Worm (Caenorhabditis elegans) whole organism, midembryonic: ENCODE data around the gene srh-252.
"Not testable (repeated sequence)": the region's sequence is repeated elsewhere in the genome, so short reads cannot be mapped to it uniquely, and the experiment has no call there.

Experiments used
- T22C8.4 ChIP-seq: fragments of 200-800 bp; sonication (Bioruptor generic); IDR thresholded peaks from 2 replicates; pipeline ENCODE4 v1.3.6; 2022; ENCODE audit warnings: missing genetic modification characterization, missing compliant biosample characterization
- cog-1 ChIP-seq: sonication (generic microtip); optimal IDR thresholded peaks from 2 replicates; lab custom pipeline; 2016; ENCODE audit warnings: missing genetic modification characterization, missing compliant biosample characterization
- flt-1 ChIP-seq: fragments of 200-800 bp; sonication (Bioruptor generic); IDR thresholded peaks from 2 replicates; pipeline ENCODE4 v1.3.6; 2022; ENCODE audit warnings: missing genetic modification characterization, missing compliant biosample characterization
- klf-2 ChIP-seq: fragments of 200-800 bp; sonication (Bioruptor generic); conservative IDR thresholded peaks from 2 replicates; pipeline ENCODE4 v1.3.6; 2022; ENCODE audit warnings: missing genetic modification reagents, missing genetic modification characterization, missing compliant biosample characterization
- med-1 ChIP-seq: sonication (generic microtip); optimal IDR thresholded peaks from 2 replicates; lab custom pipeline; 2017; ENCODE audit warnings: missing genetic modification characterization, mild to moderate bottlenecking, missing compliant biosample characterization, antibody characterized with exemption, missing genetic modification reagents; ENCODE audit not compliant: insufficient read depth
- ref-1 ChIP-seq: fragments of 200-800 bp; sonication (Bioruptor generic); conservative IDR thresholded peaks from 2 replicates; pipeline ENCODE4 v1.3.6; 2022; ENCODE audit warnings: missing genetic modification reagents, missing genetic modification characterization, missing compliant biosample characterization
- tab-1 ChIP-seq: fragments of 200-800 bp; sonication (Bioruptor generic); IDR thresholded peaks from 2 replicates; pipeline ENCODE4 v1.3.6; 2022; ENCODE audit warnings: missing genetic modification characterization, missing compliant biosample characterization
- ztf-23 ChIP-seq: fragments of 200-800 bp; sonication (Bioruptor generic); IDR thresholded peaks from 2 replicates; pipeline ENCODE4 v1.3.6; 2022; ENCODE audit warnings: missing genetic modification reagents, missing genetic modification characterization, missing compliant biosample characterization
- ztf-29 ChIP-seq: fragments of 200-800 bp; sonication (Bioruptor generic); IDR thresholded peaks from 2 replicates; pipeline ENCODE4 v1.3.6; 2022; ENCODE audit warnings: missing genetic modification reagents, missing genetic modification characterization, missing compliant biosample characterization

srh-252 gene

DNA sequence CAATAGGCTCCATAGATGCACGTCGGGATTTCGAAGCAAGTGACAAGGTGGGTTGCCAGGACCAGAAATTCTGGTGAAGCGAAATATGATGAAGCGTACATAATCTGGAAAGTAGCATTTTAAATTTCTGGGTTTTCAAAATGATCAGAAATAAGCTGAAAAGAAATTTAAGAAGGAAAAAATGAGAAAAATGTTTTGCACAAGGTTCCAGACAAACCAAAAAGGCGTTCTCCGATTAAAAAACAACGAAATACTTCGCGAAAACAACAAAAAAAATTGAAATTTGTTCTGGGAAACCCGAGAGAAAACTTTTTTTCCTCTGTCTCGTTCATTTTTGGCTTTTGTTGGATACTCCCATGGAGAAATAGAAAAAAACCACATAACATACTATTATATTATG is at the start of gene srh-252:
Gene srh-252, minus strand, starts transcription at position 101 of the 400 bp plus-strand sequence.
- TF ChIP-seq ztf-29 (no peak), flt-1 (GFP tag; lab: Robert Waterston, UW) (no peak), T22C8.4 (no peak), ref-1 (no peak)

DNA sequence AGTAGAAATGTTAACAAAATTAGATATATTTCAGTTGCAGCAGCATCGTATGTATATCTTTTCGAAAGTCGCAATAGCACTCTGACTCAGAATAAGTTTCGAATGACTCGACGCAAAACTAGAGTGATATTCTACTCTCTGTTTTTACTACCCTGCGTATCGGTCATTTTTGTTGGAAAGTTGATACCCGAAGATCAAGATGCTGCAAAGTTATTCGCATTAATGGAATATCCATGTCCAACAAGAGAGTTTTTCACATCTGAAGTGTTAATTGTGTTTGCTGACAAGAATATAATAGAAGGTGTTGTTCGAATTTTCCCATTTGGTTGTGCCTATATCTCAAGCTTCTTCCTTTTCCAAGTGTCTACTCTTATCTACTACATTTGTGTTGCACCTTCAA is 48.9 kb upstream of the srh-252 start:
- no peak for TF ChIP-seq flt-1 (GFP tag; lab: Robert Waterston, UW)
- TF ChIP-seq cog-1 (tag; lab: Kevin White, UChicago): no peak
- TF ChIP-seq med-1 (GFP tag; lab: Kevin White, UChicago): no peak
- no peak for TF ChIP-seq T22C8.4
- TF ChIP-seq ztf-29: no peak
- no peak for TF ChIP-seq ztf-23 (GFP tag; lab: Robert Waterston, UW)
- no peak for TF ChIP-seq klf-2
- TF ChIP-seq ref-1: no peak
- no peak for TF ChIP-seq tab-1 (GFP tag; lab: Robert Waterston, UW)

DNA sequence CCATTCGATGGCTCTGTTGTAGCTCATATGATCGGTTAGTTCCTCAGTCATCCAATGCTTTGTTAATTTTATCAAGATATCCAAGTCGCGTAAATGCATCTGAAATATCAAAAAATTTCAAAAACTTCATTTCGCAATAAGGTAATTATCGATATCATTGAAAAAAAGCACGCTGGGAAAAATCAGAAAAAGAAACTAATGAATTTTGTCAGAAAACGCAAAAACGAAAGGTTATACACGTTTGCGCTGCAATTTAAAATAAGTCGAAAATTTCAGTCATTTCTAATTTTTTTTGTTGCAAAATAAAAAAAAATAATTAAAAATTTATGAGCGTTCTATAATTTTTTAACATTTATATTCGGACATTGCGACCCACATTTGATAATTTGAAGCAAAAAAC is 41.6 kb upstream of the srh-252 start, which contains the start of gene K10G4.3:
Gene K10G4.3, minus strand, starts transcription at position 101 of the 400 bp plus-strand sequence.
- TF ChIP-seq ref-1; flt-1 (GFP tag; lab: Robert Waterston, UW); tab-1 (GFP tag; lab: Robert Waterston, UW): not testable (repeated sequence)

ce11 chrV:17261385-17261784 is 38.2 kb upstream of the srh-252 start:
- no peak for TF ChIP-seq tab-1 (GFP tag; lab: Robert Waterston, UW)
- TF ChIP-seq med-1 (GFP tag; lab: Kevin White, UChicago): no peak
- no peak for TF ChIP-seq ztf-29
- TF ChIP-seq ref-1: no peak
- no peak for TF ChIP-seq flt-1 (GFP tag; lab: Robert Waterston, UW)
- TF ChIP-seq T22C8.4: no peak
- TF ChIP-seq cog-1 (tag; lab: Kevin White, UChicago): no peak
- TF ChIP-seq klf-2: no peak
- TF ChIP-seq ztf-23 (GFP tag; lab: Robert Waterston, UW): no peak

DNA sequence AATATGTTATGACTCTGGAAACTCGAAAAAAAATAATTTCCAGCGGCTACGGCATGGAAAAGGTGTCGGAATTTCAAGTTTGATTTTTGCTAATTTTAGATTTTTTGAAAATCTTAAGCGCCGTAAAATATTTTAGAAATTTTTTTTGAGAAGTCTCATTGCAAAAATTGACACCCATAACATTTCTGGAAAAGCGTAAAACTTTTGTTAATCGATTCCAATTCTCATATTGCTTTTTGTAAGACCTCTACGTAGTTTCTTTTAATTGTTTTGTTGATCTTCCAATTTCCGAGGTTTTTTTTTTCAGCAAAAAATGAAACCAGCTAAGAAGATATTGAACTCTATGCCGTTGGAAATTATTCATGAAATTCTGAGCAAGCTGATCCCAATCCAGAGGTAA is 35.7 kb upstream of the srh-252 start, which contains the start of gene fbxa-85:
Gene fbxa-85, plus strand, starts transcription at position 301 of the 400 bp plus-strand sequence.
- no peak for TF ChIP-seq ztf-29
- no peak for TF ChIP-seq ztf-23 (GFP tag; lab: Robert Waterston, UW)
- no peak for TF ChIP-seq klf-2
- TF ChIP-seq cog-1 (tag; lab: Kevin White, UChicago): no peak
- no peak for TF ChIP-seq T22C8.4
- TF ChIP-seq ref-1: no peak
- TF ChIP-seq flt-1 (GFP tag; lab: Robert Waterston, UW): no peak
- no peak for TF ChIP-seq tab-1 (GFP tag; lab: Robert Waterston, UW)
- no peak for TF ChIP-seq med-1 (GFP tag; lab: Kevin White, UChicago)

DNA sequence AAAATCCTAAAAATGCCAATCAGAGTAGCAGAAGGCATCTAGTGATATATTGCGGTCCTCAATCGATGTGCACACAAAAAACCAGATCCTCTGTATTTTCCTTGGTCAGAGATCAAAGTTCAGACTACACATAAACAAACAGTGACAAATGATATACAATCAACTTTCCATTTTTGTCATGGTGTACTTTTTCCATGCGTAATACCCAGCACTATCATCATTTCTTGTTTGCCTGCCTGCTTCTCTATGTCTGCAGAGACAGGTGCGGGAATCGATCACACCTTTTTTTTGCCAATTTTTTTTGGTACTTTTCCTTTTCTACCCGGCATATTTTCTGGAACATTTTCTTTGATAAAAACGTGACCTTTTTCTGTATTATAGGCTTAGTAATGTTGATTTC is 35.0 kb upstream of the srh-252 start:
- TF ChIP-seq tab-1 (GFP tag; lab: Robert Waterston, UW): no peak
- TF ChIP-seq klf-2: no peak
- TF ChIP-seq T22C8.4: no peak
- no peak for TF ChIP-seq flt-1 (GFP tag; lab: Robert Waterston, UW)
- no peak for TF ChIP-seq ztf-29
- no peak for TF ChIP-seq med-1 (GFP tag; lab: Kevin White, UChicago)
- TF ChIP-seq cog-1 (tag; lab: Kevin White, UChicago): no peak
- TF ChIP-seq ref-1: no peak

- TF ChIP-seq T22C8.4 (no peak), cog-1 (tag; lab: Kevin White, UChicago) (no peak), ztf-23 (GFP tag; lab: Robert Waterston, UW) (no peak), med-1 (GFP tag; lab: Kevin White, UChicago) (no peak), tab-1 (GFP tag; lab: Robert Waterston, UW) (no peak), ref-1 (no peak), ztf-29 (no peak)
These were observed 34.4 kb upstream of the srh-252 start for ce11 chrV:17257637-17258036.

ce11 chrV:17255454-17255853 is 32.2 kb upstream of the srh-252 start, which contains the start of gene srh-115:
Gene srh-115 (plus strand): TSS chrV:17255754.
- TF ChIP-seq med-1 (GFP tag; lab: Kevin White, UChicago) (no peak), ref-1 (no peak), ztf-23 (GFP tag; lab: Robert Waterston, UW) (no peak), klf-2 (no peak), T22C8.4 (no peak), tab-1 (GFP tag; lab: Robert Waterston, UW) (no peak), ztf-29 (no peak), cog-1 (tag; lab: Kevin White, UChicago) (no peak), flt-1 (GFP tag; lab: Robert Waterston, UW) (no peak)

ce11 chrV:17255028-17255427 is 31.8 kb upstream of the srh-252 start, which contains the start of gene srh-116:
Gene srh-116 (minus strand): TSS chrV:17255128.
- not testable (repeated sequence) for TF ChIP-seq klf-2; T22C8.4; med-1 (GFP tag; lab: Kevin White, UChicago)

ce11 chrV:17251364-17251961 is 28.3 kb upstream of the srh-252 start, which contains the start of gene Y61B8A.6:
Gene Y61B8A.6 (plus strand): TSS chrV:17251911.
- TF ChIP-seq tab-1 (GFP tag; lab: Robert Waterston, UW): no peak
- TF ChIP-seq T22C8.4: 0 out of 2 replicates have a peak, but pooled peaks have one; percentile 9

DNA sequence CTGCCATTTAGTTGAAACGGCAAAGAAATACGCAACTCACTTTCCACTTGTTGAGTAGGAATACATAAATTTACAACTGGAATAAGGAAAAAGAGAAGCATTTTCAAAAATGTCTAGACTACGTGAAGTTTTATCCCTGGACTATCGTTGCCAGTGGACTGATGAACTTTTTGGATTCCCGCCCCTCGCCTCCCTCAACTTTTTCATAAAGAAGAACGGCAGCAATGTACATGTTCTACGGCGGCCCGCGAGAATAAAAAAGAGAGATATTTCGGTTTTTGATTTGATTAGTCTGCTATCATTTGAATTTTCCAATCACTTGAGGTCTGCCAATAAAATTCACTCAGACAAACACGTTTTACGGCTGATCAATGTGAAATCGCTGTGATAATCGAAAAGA is 25.7 kb upstream of the srh-252 start, which contains the start of gene clec-243:
Gene clec-243, minus strand, starts transcription at position 101 of the 400 bp plus-strand sequence.
- TF ChIP-seq ref-1 (no peak), med-1 (GFP tag; lab: Kevin White, UChicago) (no peak), cog-1 (tag; lab: Kevin White, UChicago) (no peak), ztf-23 (GFP tag; lab: Robert Waterston, UW) (no peak), ztf-29 (no peak), flt-1 (GFP tag; lab: Robert Waterston, UW) (no peak), T22C8.4 (no peak), tab-1 (GFP tag; lab: Robert Waterston, UW) (no peak)
